Worm (Caenorhabditis elegans) whole organism, late embryonic: ENCODE results near the gene txt-19.

Source experiments
- madf-2 ChIP-seq: sonication (generic microtip); optimal IDR thresholded peaks from 2 replicates; lab custom pipeline; 2017; ENCODE audit warnings: missing genetic modification characterization, missing compliant biosample characterization
- sox-4 ChIP-seq: sonication (generic microtip); optimal IDR thresholded peaks from 2 replicates; lab custom pipeline; 2017; ENCODE audit warnings: mild to moderate bottlenecking, missing genetic modification characterization, inconsistent platforms, missing compliant biosample characterization
- unc-86 ChIP-seq: sonication (generic microtip); optimal IDR thresholded peaks from 2 replicates; lab custom pipeline; 2016; ENCODE audit warnings: missing genetic modification characterization, missing compliant biosample characterization

DNA sequence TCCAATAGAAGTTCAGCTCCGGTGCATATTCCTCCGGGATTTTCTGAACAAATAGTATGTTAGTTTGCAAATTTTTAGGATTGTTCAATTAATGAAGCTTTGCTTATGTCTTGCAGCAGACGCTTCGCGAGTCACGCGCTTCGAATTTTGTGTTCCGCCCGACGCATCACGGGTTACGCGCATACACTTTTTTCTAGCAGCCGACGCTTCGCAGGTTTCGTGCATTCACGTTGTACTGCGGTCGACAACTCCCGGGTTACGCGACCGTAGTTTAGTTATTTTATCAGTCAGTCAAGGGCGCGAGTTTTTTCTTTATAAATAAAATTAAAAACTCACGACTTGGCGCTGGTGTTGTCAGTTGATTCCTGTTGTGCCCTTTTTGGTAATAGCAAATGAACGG is 24.1 kb downstream of the txt-19 start:
- no peak for TF ChIP-seq unc-86 (tag; lab: Kevin White, UChicago)
- TF ChIP-seq madf-2 (tag; lab: Kevin White, UChicago): no peak
- TF ChIP-seq sox-4: no peak
